Fruit fly (Drosophila melanogaster) whole organism, embryonic: Measurements from ENCODE around the gene CG7879.

Experiments
- CG10267 ChIP-seq: fragments of 200-800 bp; sonication (Bioruptor generic); optimal IDR thresholded peaks from 2 replicates; lab custom pipeline; 2018; ENCODE audit warnings: missing biosample characterization, mild to moderate bottlenecking, missing genetic modification characterization, moderate library complexity
- CG11247 ChIP-seq: fragments of 200-800 bp; sonication (Bioruptor generic); IDR thresholded peaks from 2 replicates; pipeline ENCODE4 v1.3.6; 2022; ENCODE audit warnings: missing biosample characterization, missing genetic modification characterization
- CG12104 ChIP-seq: fragments of 200-800 bp; sonication (Bioruptor generic); optimal IDR thresholded peaks from 3 replicates; lab custom pipeline; 2016; ENCODE audit warnings: missing biosample characterization, missing genetic modification characterization
- CG12236 ChIP-seq: fragments of 200-800 bp; sonication (Bioruptor generic); optimal IDR thresholded peaks from 2 replicates; lab custom pipeline; 2016; ENCODE audit warnings: missing biosample characterization, missing genetic modification characterization
- CG12299 ChIP-seq: fragments of 200-800 bp; sonication (Bioruptor generic); optimal IDR thresholded peaks from 2 replicates; lab custom pipeline; 2018; ENCODE audit warnings: missing biosample characterization, mild to moderate bottlenecking, missing genetic modification characterization
- CG13894 ChIP-seq: fragments of 200-800 bp; sonication (Bioruptor generic); optimal IDR thresholded peaks from 3 replicates; lab custom pipeline; 2018; ENCODE audit warnings: missing biosample characterization, mild to moderate bottlenecking, missing genetic modification characterization, moderate library complexity
- CG15479 ChIP-seq: fragments of 200-800 bp; sonication (Bioruptor generic); optimal IDR thresholded peaks from 3 replicates; lab custom pipeline; 2019; ENCODE audit warnings: missing biosample characterization, mild to moderate bottlenecking, missing genetic modification characterization, moderate library complexity
- CG17359 ChIP-seq: fragments of 200-800 bp; sonication (Bioruptor generic); optimal IDR thresholded peaks from 3 replicates; lab custom pipeline; 2018; ENCODE audit warnings: missing biosample characterization, mild to moderate bottlenecking, missing genetic modification characterization, moderate library complexity
- CG17385 ChIP-seq: fragments of 200-800 bp; sonication (Bioruptor generic); optimal IDR thresholded peaks from 3 replicates; lab custom pipeline; 2018; ENCODE audit warnings: missing biosample characterization, mild to moderate bottlenecking, missing genetic modification characterization
- CG18011 ChIP-seq: fragments of 200-800 bp; sonication (Bioruptor generic); optimal IDR thresholded peaks from 2 replicates; lab custom pipeline; 2017; ENCODE audit warnings: missing biosample characterization, missing genetic modification characterization, mild to moderate bottlenecking, moderate library complexity, missing genotype
- CG18262 ChIP-seq: fragments of 200-800 bp; optimal IDR thresholded peaks from 3 replicates; lab custom pipeline; 2019; ENCODE audit warnings: missing biosample characterization, mild to moderate bottlenecking, missing genetic modification characterization, moderate library complexity
- CG3065 ChIP-seq: fragments of 200-800 bp; sonication (Bioruptor generic); optimal IDR thresholded peaks from 2 replicates; lab custom pipeline; 2016; ENCODE audit warnings: missing biosample characterization, missing genetic modification characterization
- CG8089 ChIP-seq: fragments of 200-800 bp; sonication (Bioruptor generic); optimal IDR thresholded peaks from 3 replicates; lab custom pipeline; 2016; ENCODE audit warnings: missing biosample characterization, missing genetic modification characterization
- CG8478 ChIP-seq: fragments of >200 bp; optimal IDR thresholded peaks from 2 replicates; lab custom pipeline; 2018
- CG9876 ChIP-seq: fragments of 200-800 bp; sonication (Bioruptor generic); optimal IDR thresholded peaks from 2 replicates; lab custom pipeline; 2016; ENCODE audit warnings: missing biosample characterization, missing genetic modification characterization
- D ChIP-seq, 2 experiments: fragments of 200-800 bp in 1 of 2; fragments of >200 bp in 1 of 2; sonication (Bioruptor generic) in 1 of 2; optimal IDR thresholded peaks; 2 replicates in 1 of 2; 3 replicates in 1 of 2; lab custom pipeline; 2017; ENCODE audit warnings: mild to moderate bottlenecking in 1 of 2, missing biosample characterization in 1 of 2, missing genetic modification characterization in 1 of 2, missing genetic modification reagents in 1 of 2
- Dip3 ChIP-seq: fragments of 200-800 bp; sonication (Bioruptor generic); optimal IDR thresholded peaks from 3 replicates; lab custom pipeline; 2016; ENCODE audit warnings: missing biosample characterization, missing genetic modification characterization
- ERR ChIP-seq: fragments of 200-800 bp; sonication (Bioruptor generic); optimal IDR thresholded peaks from 2 replicates; lab custom pipeline; 2016; ENCODE audit warnings: missing biosample characterization, missing genetic modification characterization
- Gsc ChIP-seq: fragments of 200-800 bp; sonication (Bioruptor generic); IDR thresholded peaks from 2 replicates; pipeline ENCODE4 v1.3.6; 2022; ENCODE audit warnings: missing biosample characterization, missing genetic modification characterization
- HLH54F ChIP-seq: fragments of 200-800 bp; sonication (Bioruptor generic); optimal IDR thresholded peaks from 3 replicates; lab custom pipeline; 2016; ENCODE audit warnings: missing biosample characterization, missing genetic modification characterization
- MESR4 ChIP-seq: fragments of 200-800 bp; sonication (Bioruptor generic); optimal IDR thresholded peaks from 2 replicates; lab custom pipeline; 2018; ENCODE audit warnings: missing biosample characterization, mild to moderate bottlenecking, missing genetic modification characterization, moderate library complexity
- NK7.1 ChIP-seq: fragments of 200-800 bp; sonication (Bioruptor generic); optimal IDR thresholded peaks from 3 replicates; lab custom pipeline; 2016; ENCODE audit warnings: missing biosample characterization, missing genetic modification characterization
- Opbp ChIP-seq: fragments of 200-800 bp; sonication (Bioruptor generic); IDR thresholded peaks from 3 replicates; pipeline ENCODE4 v1.3.6; 2022; ENCODE audit warnings: missing biosample characterization, missing genetic modification characterization; ENCODE audit not compliant: partially characterized antibody
- Sry-δ ChIP-seq: fragments of 200-800 bp; sonication (Bioruptor generic); optimal IDR thresholded peaks from 2 replicates; lab custom pipeline; 2016; ENCODE audit warnings: missing biosample characterization, missing genetic modification characterization
- Vsx1 ChIP-seq: fragments of 200-800 bp; sonication (Bioruptor generic); optimal IDR thresholded peaks from 2 replicates; lab custom pipeline; 2017; ENCODE audit warnings: missing biosample characterization, mild to moderate bottlenecking, missing genetic modification characterization, missing genetic modification reagents
- Xbp1 ChIP-seq: fragments of 200-800 bp; sonication (Bioruptor generic); optimal IDR thresholded peaks from 3 replicates; lab custom pipeline; 2016; ENCODE audit warnings: missing biosample characterization, mild to moderate bottlenecking, missing genetic modification characterization
- ab ChIP-seq: fragments of 200-800 bp; sonication (Bioruptor generic); optimal IDR thresholded peaks from 2 replicates; lab custom pipeline; 2016; ENCODE audit warnings: missing biosample characterization, missing genetic modification characterization
- ase ChIP-seq: fragments of 200-800 bp; sonication (Bioruptor generic); IDR thresholded peaks from 3 replicates; pipeline ENCODE4 v1.3.6; 2022; ENCODE audit warnings: missing biosample characterization, missing genetic modification characterization
- bigmax ChIP-seq: fragments of 200-800 bp; sonication (Bioruptor generic); optimal IDR thresholded peaks from 2 replicates; lab custom pipeline; 2018; ENCODE audit warnings: missing biosample characterization, mild to moderate bottlenecking, missing genetic modification characterization
- ci ChIP-seq: fragments of 200-800 bp; sonication (Bioruptor generic); IDR thresholded peaks from 3 replicates; pipeline ENCODE4 v1.3.6; 2022; ENCODE audit warnings: missing biosample characterization, missing genetic modification characterization
- dimm ChIP-seq: fragments of 200-800 bp; sonication (Bioruptor generic); IDR thresholded peaks from 2 replicates; pipeline ENCODE4 v1.3.6; 2022; ENCODE audit warnings: missing biosample characterization, missing genetic modification characterization
- en ChIP-seq: fragments of 200-800 bp; sonication (Bioruptor generic); optimal IDR thresholded peaks from 2 replicates; lab custom pipeline; 2016; ENCODE audit warnings: missing biosample characterization, missing genetic modification characterization
- eve ChIP-seq, 2 experiments: fragments of >200 bp; optimal IDR thresholded peaks; 2 replicates each; lab custom pipeline; 2017; ENCODE audit warnings: missing biosample characterization in 2 of 2, missing genetic modification characterization in 2 of 2
- fd64A ChIP-seq: fragments of 200-800 bp; sonication (Bioruptor generic); optimal IDR thresholded peaks from 3 replicates; lab custom pipeline; 2018; ENCODE audit warnings: missing biosample characterization, mild to moderate bottlenecking, missing genetic modification characterization
- ftz-f1 ChIP-seq: fragments of 200-800 bp; sonication (Bioruptor generic); optimal IDR thresholded peaks from 2 replicates; lab custom pipeline; 2016; ENCODE audit warnings: missing biosample characterization, missing genetic modification characterization
- fu2 ChIP-seq: fragments of 200-800 bp; sonication (Bioruptor generic); optimal IDR thresholded peaks from 2 replicates; lab custom pipeline; 2016; ENCODE audit warnings: missing biosample characterization, missing genetic modification characterization
- gfzf ChIP-seq: fragments of 200-800 bp; sonication (Bioruptor generic); optimal IDR thresholded peaks from 2 replicates; lab custom pipeline; 2016; ENCODE audit warnings: missing biosample characterization, mild to moderate bottlenecking, missing genetic modification characterization, moderate library complexity
- grau ChIP-seq: fragments of 200-800 bp; optimal IDR thresholded peaks from 3 replicates; lab custom pipeline; 2019; ENCODE audit warnings: missing biosample characterization, mild to moderate bottlenecking, missing genetic modification characterization, moderate library complexity
- ham ChIP-seq: fragments of 200-800 bp; sonication (Bioruptor generic); IDR thresholded peaks from 2 replicates; pipeline ENCODE4 v1.3.6; 2022; ENCODE audit warnings: missing biosample characterization, missing genetic modification characterization
- hbn ChIP-seq: fragments of 200-800 bp; sonication (Bioruptor generic); IDR thresholded peaks from 2 replicates; pipeline ENCODE4 v1.3.6; 2022; ENCODE audit warnings: missing biosample characterization, missing genetic modification characterization; ENCODE audit not compliant: partially characterized antibody
- luna ChIP-seq: fragments of 200-800 bp; sonication (Bioruptor generic); optimal IDR thresholded peaks from 2 replicates; lab custom pipeline; 2016; ENCODE audit warnings: missing biosample characterization, missing genetic modification characterization
- maf-S ChIP-seq: fragments of 200-800 bp; sonication (Bioruptor generic); optimal IDR thresholded peaks from 2 replicates; lab custom pipeline; 2016; ENCODE audit warnings: missing biosample characterization, missing genetic modification characterization
- otp ChIP-seq: fragments of 200-800 bp; sonication (Bioruptor generic); IDR thresholded peaks from 3 replicates; pipeline ENCODE4, ENCODE4 v1.3.6; 2022; ENCODE audit warnings: missing biosample characterization, missing genetic modification characterization
- pum ChIP-seq: fragments of 200-800 bp; sonication (Bioruptor generic); optimal IDR thresholded peaks from 2 replicates; lab custom pipeline; 2016; ENCODE audit warnings: missing biosample characterization, missing genetic modification characterization
- rib ChIP-seq: fragments of 200-800 bp; sonication (Bioruptor generic); IDR thresholded peaks from 2 replicates; pipeline ENCODE4 v1.3.6; 2022; ENCODE audit warnings: missing biosample characterization, missing genetic modification characterization
- row ChIP-seq: fragments of 200-800 bp; sonication (Bioruptor generic); IDR thresholded peaks from 3 replicates; pipeline ENCODE4 v1.3.6; 2022; ENCODE audit warnings: missing biosample characterization, missing genetic modification characterization
- sd ChIP-seq: fragments of 200-800 bp; sonication (Bioruptor generic); optimal IDR thresholded peaks from 3 replicates; lab custom pipeline; 2018; ENCODE audit warnings: missing biosample characterization, mild to moderate bottlenecking, missing genetic modification characterization, moderate library complexity
- slou ChIP-seq: fragments of 200-800 bp; sonication (Bioruptor generic); optimal IDR thresholded peaks from 3 replicates; lab custom pipeline; 2016; ENCODE audit warnings: missing biosample characterization, missing genetic modification characterization
- so ChIP-seq: fragments of 200-800 bp; sonication (Bioruptor generic); IDR thresholded peaks from 3 replicates; pipeline ENCODE4 v1.3.6; 2022; ENCODE audit warnings: missing biosample characterization, missing genetic modification characterization
- usp ChIP-seq: fragments of >200 bp; optimal IDR thresholded peaks from 2 replicates; lab custom pipeline; 2017; ENCODE audit warnings: missing biosample characterization, missing genetic modification characterization

The CG7879 gene

DNA sequence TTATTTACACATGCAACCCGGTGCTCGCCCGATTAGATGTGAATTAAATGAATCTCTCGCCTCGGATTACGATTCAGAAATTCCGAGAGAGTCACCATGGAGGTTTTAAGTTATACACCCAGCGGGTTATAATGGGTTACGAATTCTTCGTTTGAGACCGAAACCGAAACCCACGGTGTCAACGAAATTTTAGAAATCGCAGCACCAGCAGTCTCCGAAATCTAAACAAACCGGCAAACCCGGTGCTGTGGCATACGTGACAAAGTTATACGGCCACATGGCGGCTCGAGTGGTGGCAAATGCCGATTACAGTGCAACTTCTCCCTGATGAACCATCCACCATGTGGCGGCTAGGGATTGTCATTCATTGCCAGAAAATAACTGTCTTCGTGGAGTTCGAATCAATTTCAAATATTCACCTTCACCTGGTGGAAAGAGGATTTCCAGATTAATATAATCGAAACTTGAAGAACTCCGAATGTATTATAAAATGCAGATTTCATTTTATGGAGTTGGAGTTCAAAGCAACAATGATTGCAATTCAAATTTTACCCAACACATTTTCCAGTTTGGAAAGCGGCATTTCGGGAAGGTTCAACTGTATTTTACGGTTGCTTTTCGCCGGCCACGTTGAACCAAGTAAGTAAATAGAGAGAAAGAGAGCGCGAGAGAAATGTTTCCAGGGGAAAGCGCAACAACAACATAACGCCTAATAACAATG is 52.4 kb downstream of the CG7879 start (continued):
- peak; percentile 99 for TF ChIP-seq grau (tag; lab: Kevin White, UChicago)
- peak; percentile 52 for TF ChIP-seq fd64A (GFP tag; lab: Kevin White, UChicago)
- TF ChIP-seq CG12299 = peak; percentile 56
- TF ChIP-seq ftz-f1 (GFP tag; lab: Kevin White, UChicago) = no peak
- no peak for TF ChIP-seq luna (GFP tag; lab: Kevin White, UChicago)
- peak; percentile 34; the same call in 1 of the 2 replicates for TF ChIP-seq Gsc (GFP tag; lab: Robert Waterston, UW)
- peak; percentile 24 for TF ChIP-seq fu2
- TF ChIP-seq slou = no peak
- peak; percentile 86 for TF ChIP-seq CG18262 (tag; lab: Kevin White, UChicago)
- TF ChIP-seq hbn (GFP tag; lab: Robert Waterston, UW) = no peak
- TF ChIP-seq ase (GFP tag; lab: Robert Waterston, UW) = 0 out of 3 replicates have a peak, but pooled peaks have one; percentile 5
- peak; percentile 31 for TF ChIP-seq maf-S
- no peak for TF ChIP-seq D (optimal IDR thresholded peaks at IDR 0.05; lab: Kevin White, UChicago)
- TF ChIP-seq D (GFP tag; optimal IDR thresholded peaks at IDR 0.05; lab: Kevin White, UChicago) = peak; percentile 80
- TF ChIP-seq NK7.1 = no peak
- no peak for TF ChIP-seq dimm
- peak; percentile 78 for TF ChIP-seq row
- TF ChIP-seq pum (GFP tag; lab: Kevin White, UChicago) = peak; percentile 72
- TF ChIP-seq Xbp1 (GFP tag; lab: Kevin White, UChicago) = peak; percentile 70
- no peak for TF ChIP-seq CG8478 (lab: Kevin White, UChicago)
- no peak for TF ChIP-seq CG3065
- TF ChIP-seq HLH54F (GFP tag; lab: Kevin White, UChicago) = peak; percentile 47
- TF ChIP-seq so (GFP tag; lab: Robert Waterston, UW) = peak; percentile 78
- peak; percentile 23 for TF ChIP-seq CG12104 (GFP tag; lab: Kevin White, UChicago)
- TF ChIP-seq bigmax (GFP tag; lab: Kevin White, UChicago) = no peak
- no peak for TF ChIP-seq ERR (GFP tag; lab: Kevin White, UChicago)
- peak; percentile 60 for TF ChIP-seq CG12236 (GFP tag; lab: Kevin White, UChicago)
- no peak for TF ChIP-seq CG13894
- TF ChIP-seq gfzf (GFP tag; lab: Kevin White, UChicago) = peak; percentile 13
- peak; percentile 74 for TF ChIP-seq CG8089 (GFP tag; lab: Kevin White, UChicago)
- TF ChIP-seq MESR4 (GFP tag; lab: Kevin White, UChicago) = peak; percentile 8
- TF ChIP-seq ab (GFP tag; lab: Kevin White, UChicago) = no peak
- peak; percentile 1 for TF ChIP-seq Vsx1 (GFP tag; lab: Kevin White, UChicago)
- TF ChIP-seq usp (GFP tag; lab: Kevin White, UChicago) = no peak
- peak; percentile 7 for TF ChIP-seq Sry-δ
- TF ChIP-seq eve (GFP tag; optimal IDR thresholded peaks at IDR 0.05; lab: Kevin White, UChicago) = no peak
- TF ChIP-seq CG17359 (tag; lab: Kevin White, UChicago) = peak; percentile 80
- TF ChIP-seq sd (tag; lab: Kevin White, UChicago) = peak; percentile 36
- TF ChIP-seq CG9876 (GFP tag; lab: Kevin White, UChicago) = peak; percentile 55
- no peak for TF ChIP-seq rib (GFP tag; lab: Robert Waterston, UW)
- TF ChIP-seq ci (GFP tag; lab: Robert Waterston, UW) = peak; percentile 78; the same call in 2 of the 3 replicates
- TF ChIP-seq ham (GFP tag; lab: Robert Waterston, UW) = no peak
- TF ChIP-seq CG17385 (GFP tag; lab: Kevin White, UChicago) = peak; percentile 70
- TF ChIP-seq CG15479 (GFP tag; lab: Kevin White, UChicago) = no peak
- TF ChIP-seq otp (GFP tag; lab: Robert Waterston, UW) = peak; percentile 53; the same call in 1 of the 3 replicates
- TF ChIP-seq CG10267 (tag; lab: Kevin White, UChicago) = peak; percentile 56
- no peak for TF ChIP-seq en
- peak; percentile 71 for TF ChIP-seq Dip3 (GFP tag; lab: Kevin White, UChicago)
- TF ChIP-seq Opbp = no peak
- TF ChIP-seq CG18011 (GFP tag; lab: Kevin White, UChicago) = no peak
- TF ChIP-seq CG11247 (GFP tag; lab: Robert Waterston, UW) = no peak; the same call in 1 of the 2 replicates
